Worm (Caenorhabditis elegans): ENCODE results near the gene B0457.2.

Gene B0457.2

DNA sequence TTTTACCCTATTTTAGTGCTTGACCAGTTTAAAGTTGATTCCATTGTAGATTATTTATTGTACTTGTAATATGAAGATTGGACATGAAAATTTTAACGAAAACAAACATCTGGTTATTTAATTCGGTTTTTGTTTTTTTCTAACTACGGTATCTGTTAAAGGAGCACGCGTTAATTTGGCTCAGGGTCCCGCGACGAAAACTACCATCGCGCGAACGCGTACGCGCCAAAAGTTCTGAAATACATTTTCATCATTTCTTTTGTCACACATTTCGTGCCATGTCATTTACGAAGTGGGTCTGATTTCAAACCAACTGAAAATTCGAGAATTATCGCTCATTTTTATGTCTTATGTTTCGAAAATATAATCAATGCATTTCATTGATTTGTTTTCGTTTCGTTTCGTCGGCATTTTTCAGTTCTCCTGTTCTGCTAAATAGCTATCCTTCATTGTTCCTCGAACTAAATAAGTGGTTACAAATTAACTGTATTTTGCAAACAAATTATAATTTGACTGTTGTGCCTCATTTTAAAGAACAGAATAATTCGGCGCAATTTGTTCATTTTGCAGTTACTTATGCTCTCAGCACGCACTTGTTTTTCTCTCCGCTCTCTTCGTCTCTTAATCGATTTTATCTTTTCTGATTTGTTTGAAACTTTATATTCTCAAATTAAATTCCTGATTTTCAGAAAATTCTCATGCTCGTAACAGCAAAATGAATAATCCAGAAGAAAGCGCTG lies 7.5 kb upstream of the B0457.2 start, which contains the start of gene T21B10.3 (continued):
- TF ChIP-seq skn-1 (tag; optimal IDR thresholded peaks at IDR 0.05) (no peak), nhr-102 (tag; optimal IDR thresholded peaks at IDR 0.05) (no peak), nhr-10 (tag; optimal IDR thresholded peaks at IDR 0.05) (no peak), fkh-10 (GFP tag; optimal IDR thresholded peaks at IDR 0.05) (no peak), ces-1 (GFP tag; optimal IDR thresholded peaks at IDR 0.05) (no peak), Y105C5A.15 (GFP tag; IDR thresholded peaks at IDR 0.05) (0 out of 2 replicates have a peak, but pooled peaks have one; percentile 21), nhr-111 (GFP tag; optimal IDR thresholded peaks at IDR 0.05) (no peak), dmd-6 (GFP tag; IDR thresholded peaks at IDR 0.05) (peak; percentile 40), zip-11 (GFP tag; IDR thresholded peaks at IDR 0.05) (no peak), nhr-42 (GFP tag; IDR thresholded peaks at IDR 0.05) (no peak), pqm-1 (tag; optimal IDR thresholded peaks at IDR 0.05) (no peak), daf-16 (GFP tag; optimal IDR thresholded peaks at IDR 0.05) (peak in 1 of 2 experiments; percentile 62), daf-16 (tag; optimal IDR thresholded peaks at IDR 0.05) (peak; percentile 2), Y5F2A.4 (GFP tag; optimal IDR thresholded peaks at IDR 0.05) (no peak), unc-130 (GFP tag; optimal IDR thresholded peaks at IDR 0.05) (peak; percentile 93), lin-15B (tag; optimal IDR thresholded peaks at IDR 0.05) (no peak), ctbp-1 (GFP tag; IDR thresholded peaks at IDR 0.05) (0 out of 2 replicates have a peak, but pooled peaks have one; percentile 46), lin-13 (GFP tag; optimal IDR thresholded peaks at IDR 0.05) (peak; percentile 26), spr-1 (tag; optimal IDR thresholded peaks at IDR 0.05) (no peak), vab-7 (GFP tag; IDR thresholded peaks at IDR 0.05) (peak; percentile 54; the same call in 1 of the 2 replicates), tra-1 (GFP tag; IDR thresholded peaks at IDR 0.05) (peak; percentile 75), nhr-11 (tag; optimal IDR thresholded peaks at IDR 0.05) (no peak), lsy-2 (tag; optimal IDR thresholded peaks at IDR 0.05) (peak in 1 of 2 experiments; percentile 66), F10B5.3 (tag; optimal IDR thresholded peaks at IDR 0.05) (no peak)

ce11 chrII:8932392-8932791 lies 6.0 kb upstream of the B0457.2 start:
- TF ChIP-seq nhr-48 (tag; optimal IDR thresholded peaks at IDR 0.05): no peak
- peak; percentile 48 for TF ChIP-seq set-16 (GFP tag; IDR thresholded peaks at IDR 0.05)
- TF ChIP-seq aha-1 (tag): peak; percentile 88

DNA sequence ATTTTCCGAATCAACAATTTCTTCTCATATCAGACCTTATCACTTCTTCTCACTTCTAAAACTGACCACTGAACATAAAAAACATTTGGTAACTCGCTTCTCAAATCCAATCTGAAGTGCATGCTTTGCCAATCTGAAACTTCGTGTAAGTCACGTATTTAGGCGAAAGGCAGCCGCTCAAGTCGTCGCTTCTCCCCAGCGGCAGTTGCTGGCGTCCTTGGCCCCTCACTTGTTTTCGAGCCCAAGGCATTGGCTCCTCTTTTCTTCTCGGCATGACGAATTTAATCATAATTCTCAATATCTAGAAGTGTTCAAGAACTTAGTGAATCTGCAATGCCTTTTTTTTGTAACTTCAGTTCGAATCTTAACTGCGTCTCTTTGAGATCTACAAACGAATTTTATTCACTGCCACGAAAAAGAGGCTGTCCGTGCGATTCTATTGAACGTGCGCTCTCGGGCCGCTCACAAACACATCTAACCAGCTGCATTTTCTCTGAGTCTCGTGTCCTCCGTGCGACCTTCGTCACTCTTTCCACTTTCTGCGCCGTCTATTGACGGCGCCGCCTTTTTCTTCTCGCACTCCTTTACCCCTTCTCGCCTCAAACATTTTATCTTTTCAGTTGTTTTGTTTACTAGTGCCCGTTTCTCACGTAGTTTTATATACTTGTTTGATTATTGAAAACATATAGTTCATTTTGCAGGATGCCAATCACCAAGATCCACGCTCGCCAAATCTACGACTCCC lies 5.2 kb upstream of the B0457.2 start:
- no peak for TF ChIP-seq nhr-10 (tag; optimal IDR thresholded peaks at IDR 0.05)
- TF ChIP-seq hif-1 (tag; optimal IDR thresholded peaks at IDR 0.05): peak; percentile 13 to 99
- TF ChIP-seq arid-1 (GFP tag; conservative IDR thresholded peaks at IDR 0.05): 0 out of 2 replicates have a peak, but pooled peaks have one; percentile 6
- TF ChIP-seq aha-1 (tag): peak; percentile 99
- TF ChIP-seq nhr-28 (tag; optimal IDR thresholded peaks at IDR 0.05): peak; percentile 47
- peak in 1 of 2 experiments; percentile 82 for TF ChIP-seq unc-62 (GFP tag; optimal IDR thresholded peaks at IDR 0.05 in 1 of 2)
- TF ChIP-seq unc-62 (tag; optimal IDR thresholded peaks at IDR 0.05): no peak
- no peak for TF ChIP-seq mdt-29 (GFP tag; IDR thresholded peaks at IDR 0.05)
- TF ChIP-seq spr-1 (tag; optimal IDR thresholded peaks at IDR 0.05): peak; percentile 4
- 0 out of 2 replicates have a peak, but pooled peaks have one; percentile 11 for TF ChIP-seq F26F4.8 (GFP tag; conservative IDR thresholded peaks at IDR 0.05)
- peak; percentile 15 for TF ChIP-seq mes-2 (tag; optimal IDR thresholded peaks at IDR 0.05; ENCODE audit: poor library complexity, severe bottlenecking)
- no peak for TF ChIP-seq zfp-3 (GFP tag; conservative IDR thresholded peaks at IDR 0.05)
- peak; percentile 76 for TF ChIP-seq hlh-30 (tag; optimal IDR thresholded peaks at IDR 0.05; ENCODE audit: insufficient read depth)
- 0 out of 2 replicates have a peak, but pooled peaks have one; percentile 3 for TF ChIP-seq egl-43 (GFP tag; IDR thresholded peaks at IDR 0.05)
- no peak for TF ChIP-seq F49E8.2 (tag; optimal IDR thresholded peaks at IDR 0.05; ENCODE audit: borderline replicate concordance)
- TF ChIP-seq dve-1 (tag; optimal IDR thresholded peaks at IDR 0.05; ENCODE audit: insufficient read depth): peak; percentile 28
- 0 out of 2 replicates have a peak, but pooled peaks have one; percentile 34 for TF ChIP-seq pha-4 (GFP tag; IDR thresholded peaks at IDR 0.05)
- no peak for TF ChIP-seq pha-4 (tag; optimal IDR thresholded peaks at IDR 0.05)
- peak in 1 of 2 experiments; percentile 61 for TF ChIP-seq mdl-1 (tag; optimal IDR thresholded peaks at IDR 0.05)
- TF ChIP-seq snpc-1.2 (GFP tag; IDR thresholded peaks at IDR 0.05): no peak
- TF ChIP-seq Y75B8A.6 (GFP tag; IDR thresholded peaks at IDR 0.05): 0 out of 2 replicates have a peak, but pooled peaks have one; percentile 7
- TF ChIP-seq rbr-2 (tag; optimal IDR thresholded peaks at IDR 0.05): peak; percentile 35
- no peak for TF ChIP-seq Y105C5A.15 (GFP tag; IDR thresholded peaks at IDR 0.05)
